Worm (Caenorhabditis elegans): ENCODE measurements around the gene nhr-26.

The nhr-26 gene

ce11 chrX:12688632-12689031 is 11.6 kb downstream of the nhr-26 start:
- no peak for TF ChIP-seq elt-3 (tag; optimal IDR thresholded peaks at IDR 0.05)
- TF ChIP-seq nhr-25 (tag; optimal IDR thresholded peaks at IDR 0.05) = peak; percentile 4

- TF ChIP-seq nhr-25 (tag; optimal IDR thresholded peaks at IDR 0.05) = peak; percentile 6
- no peak for TF ChIP-seq lin-15B (tag; optimal IDR thresholded peaks at IDR 0.05)
These were observed 12.8 kb downstream of the nhr-26 start for ce11 chrX:12687482-12687881.

- TF ChIP-seq nhr-23 (tag; optimal IDR thresholded peaks at IDR 0.05) (peak; percentile 31), zag-1 (tag; optimal IDR thresholded peaks at IDR 0.05) (no peak), mml-1 (tag; optimal IDR thresholded peaks at IDR 0.05) (no peak), nhr-25 (tag; optimal IDR thresholded peaks at IDR 0.05) (peak; percentile 91), elt-1 (tag; optimal IDR thresholded peaks at IDR 0.05) (no peak), nhr-43 (tag; optimal IDR thresholded peaks at IDR 0.05; ENCODE audit: poor library complexity, severe bottlenecking) (peak; percentile 17), nhr-77 (tag; optimal IDR thresholded peaks at IDR 0.05) (no peak), skn-1 (tag; optimal IDR thresholded peaks at IDR 0.05) (no peak), ceh-9 (tag; optimal IDR thresholded peaks at IDR 0.05) (no peak), nfya-1 (tag; optimal IDR thresholded peaks at IDR 0.05; ENCODE audit: insufficient read depth) (peak; percentile 14), nhr-11 (tag; optimal IDR thresholded peaks at IDR 0.05) (no peak), tbx-2 (tag; optimal IDR thresholded peaks at IDR 0.05) (no peak)
These were observed 20.7 kb downstream of the nhr-26 start for ce11 chrX:12679603-12680002.

- no peak for TF ChIP-seq lsy-12 (tag; optimal IDR thresholded peaks at IDR 0.05)
- no peak for TF ChIP-seq nhr-67 (tag; optimal IDR thresholded peaks at IDR 0.05)
- TF ChIP-seq lin-15B (tag; optimal IDR thresholded peaks at IDR 0.05) = no peak
- TF ChIP-seq mml-1 (tag; optimal IDR thresholded peaks at IDR 0.05) = no peak
- no peak for TF ChIP-seq ceh-28 (tag; optimal IDR thresholded peaks at IDR 0.05)
These were observed 21.7 kb downstream of the nhr-26 start, which contains the start of gene adt-1 for ce11 chrX:12678532-12678931. adt-1 (plus strand) TSS chrX:12678832.

- TF ChIP-seq nhr-25 (tag; optimal IDR thresholded peaks at IDR 0.05) (peak; percentile 47), sea-2 (GFP tag; optimal IDR thresholded peaks at IDR 0.05) (no peak)
These were observed 23.2 kb downstream of the nhr-26 start for ce11 chrX:12677113-12677512.

ce11 chrX:12671638-12672290 is 28.5 kb downstream of the nhr-26 start:
- TF ChIP-seq nfya-1 (tag; optimal IDR thresholded peaks at IDR 0.05; ENCODE audit: insufficient read depth) (peak; percentile 28), nhr-25 (tag; optimal IDR thresholded peaks at IDR 0.05) (no peak), pqm-1 (tag; optimal IDR thresholded peaks at IDR 0.05) (peak; percentile 6), nhr-11 (tag; optimal IDR thresholded peaks at IDR 0.05) (peak; percentile 18), elt-2 (tag; optimal IDR thresholded peaks at IDR 0.05) (peak; percentile 84), elt-1 (tag; optimal IDR thresholded peaks at IDR 0.05) (peak; percentile 100), nhr-23 (tag; optimal IDR thresholded peaks at IDR 0.05) (peak; percentile 48), jun-1 (tag; optimal IDR thresholded peaks at IDR 0.05) (no peak)

ce11 chrX:12670385-12670784 is 29.9 kb downstream of the nhr-26 start:
- TF ChIP-seq ama-1 (optimal IDR thresholded peaks at IDR 0.05) (peak; percentile 66), unc-62 (GFP tag; optimal IDR thresholded peaks at IDR 0.05) (peak; percentile 84), eor-1 (tag; optimal IDR thresholded peaks at IDR 0.05) (no peak), ceh-28 (tag; optimal IDR thresholded peaks at IDR 0.05) (peak; percentile 70), R02D3.7 (tag; optimal IDR thresholded peaks at IDR 0.05) (no peak), nhr-11 (tag; optimal IDR thresholded peaks at IDR 0.05) (no peak), nhr-237 (tag; optimal IDR thresholded peaks at IDR 0.05) (no peak), ztf-11 (tag; optimal IDR thresholded peaks at IDR 0.05) (no peak), lin-15B (tag; optimal IDR thresholded peaks at IDR 0.05) (peak; percentile 23), daf-12 (tag; optimal IDR thresholded peaks at IDR 0.05) (no peak), mml-1 (tag; optimal IDR thresholded peaks at IDR 0.05) (no peak), nhr-28 (tag; optimal IDR thresholded peaks at IDR 0.05) (no peak), elt-2 (tag; optimal IDR thresholded peaks at IDR 0.05) (peak; percentile 64), nhr-12 (tag; optimal IDR thresholded peaks at IDR 0.05) (no peak), zag-1 (tag; optimal IDR thresholded peaks at IDR 0.05) (no peak), skn-1 (tag; optimal IDR thresholded peaks at IDR 0.05) (peak; percentile 25), ceh-9 (tag; optimal IDR thresholded peaks at IDR 0.05) (no peak), egl-27 (tag; optimal IDR thresholded peaks at IDR 0.05) (no peak), ceh-16 (tag; optimal IDR thresholded peaks at IDR 0.05) (no peak), elt-3 (tag; optimal IDR thresholded peaks at IDR 0.05) (no peak), fkh-2 (tag; optimal IDR thresholded peaks at IDR 0.05) (no peak), unc-39 (tag; optimal IDR thresholded peaks at IDR 0.05) (no peak), ztf-4 (tag; optimal IDR thresholded peaks at IDR 0.05) (peak; percentile 21), aly-2 (tag; optimal IDR thresholded peaks at IDR 0.05) (no peak), nhr-76 (tag; optimal IDR thresholded peaks at IDR 0.05) (no peak), elt-1 (tag; optimal IDR thresholded peaks at IDR 0.05) (peak; percentile 69), nhr-25 (tag; optimal IDR thresholded peaks at IDR 0.05) (peak; percentile 75), nhr-43 (tag; optimal IDR thresholded peaks at IDR 0.05; ENCODE audit: poor library complexity, severe bottlenecking) (peak; percentile 50), sea-2 (GFP tag; optimal IDR thresholded peaks at IDR 0.05) (no peak), ceh-82 (tag; optimal IDR thresholded peaks at IDR 0.05) (peak; percentile 26)

Data from whole organism, L3 larva.